Fruit fly (Drosophila melanogaster): Measurements from ENCODE around the gene CG13931.

- TF ChIP-seq cyc (GFP tag; optimal IDR thresholded peaks at IDR 0.05) (peak; percentile 49), CG11294 (GFP tag; IDR thresholded peaks at IDR 0.05) (0 out of 2 replicates have a peak, but pooled peaks have one; percentile 26), CG6792 (GFP tag; optimal IDR thresholded peaks at IDR 0.05) (peak; percentile 32), fd85E (GFP tag; optimal IDR thresholded peaks at IDR 0.05) (no peak)
Measured at dm6 chr3L:1710562-1710961, 8.4 kb upstream of the CG13931 start.
